Worm (Caenorhabditis elegans): ENCODE data around the gene oac-32.

The oac-32 gene

DNA sequence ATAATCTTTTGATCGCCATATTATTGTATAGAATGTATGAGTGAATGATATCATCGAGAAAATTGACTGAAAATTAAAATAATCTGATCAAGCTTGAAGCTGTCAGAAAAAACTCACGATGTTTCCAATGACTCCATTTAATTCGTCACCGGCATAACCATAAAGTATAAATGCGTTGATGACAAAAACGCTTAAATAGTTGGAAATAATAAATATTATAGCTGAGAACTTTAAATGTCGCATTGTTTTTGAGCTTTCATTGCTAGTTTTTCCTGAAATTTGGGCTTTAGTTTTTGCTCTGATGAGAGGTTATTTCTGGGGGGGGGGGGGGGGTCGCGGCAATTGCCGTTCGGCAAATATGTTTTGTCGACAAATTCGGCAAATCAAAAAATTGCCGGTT, 5.6 kb upstream of the oac-32 start:
- TF ChIP-seq mls-2 (tag; optimal IDR thresholded peaks at IDR 0.05), result no peak
- TF ChIP-seq sptf-1 (tag; optimal IDR thresholded peaks at IDR 0.05), result no peak
- TF ChIP-seq hlh-1 (tag; optimal IDR thresholded peaks at IDR 0.05), result no peak
- TF ChIP-seq pha-4 (tag; optimal IDR thresholded peaks at IDR 0.05), result no peak
- TF ChIP-seq zip-8 (tag; optimal IDR thresholded peaks at IDR 0.05), result no peak
- TF ChIP-seq nhr-76 (tag; optimal IDR thresholded peaks at IDR 0.05), result no peak
- TF ChIP-seq lin-13 (tag; optimal IDR thresholded peaks at IDR 0.05), result no peak
- no peak for TF ChIP-seq ces-1 (GFP tag; optimal IDR thresholded peaks at IDR 0.05)
- TF ChIP-seq nhr-237 (tag; optimal IDR thresholded peaks at IDR 0.05), result no peak
- TF ChIP-seq bed-3 (GFP tag; optimal IDR thresholded peaks at IDR 0.05), result no peak

DNA sequence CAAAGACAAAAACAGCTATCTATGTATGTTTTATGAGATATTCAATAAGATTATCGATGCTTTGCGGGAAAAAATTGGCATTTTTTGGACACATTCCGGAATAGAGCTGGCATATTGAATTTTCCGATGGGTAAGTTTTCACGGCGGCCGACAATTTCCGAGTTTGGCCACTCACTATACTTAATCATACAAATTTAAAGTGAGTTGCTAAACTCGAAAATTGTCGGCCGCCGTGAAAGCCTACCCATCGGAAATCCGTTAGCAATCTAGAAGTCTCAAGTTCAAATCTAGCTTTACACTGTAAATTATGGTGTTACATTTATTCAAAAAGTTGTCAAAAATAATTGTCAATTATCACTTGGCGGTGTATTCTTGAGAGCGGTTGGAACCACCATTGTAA, 5.1 kb upstream of the oac-32 start:
- no peak for TF ChIP-seq nhr-28 (tag; optimal IDR thresholded peaks at IDR 0.05)
- TF ChIP-seq M03D4.4 (tag; optimal IDR thresholded peaks at IDR 0.05), result no peak
- TF ChIP-seq elt-3 (tag; optimal IDR thresholded peaks at IDR 0.05), result no peak

ce11 chrV:1547843-1548242, 2.3 kb upstream of the oac-32 start, which contains the start of gene F52F10.2:
F52F10.2 (plus strand) TSS chrV:1548143.
- TF ChIP-seq nhr-2 (tag; optimal IDR thresholded peaks at IDR 0.05) (no peak), lsy-2 (tag; optimal IDR thresholded peaks at IDR 0.05) (no peak), flh-1 (GFP tag; optimal IDR thresholded peaks at IDR 0.05) (no peak), ceh-83 (GFP tag; optimal IDR thresholded peaks at IDR 0.05) (no peak)

ce11 chrV:1541786-1542185, 3.8 kb downstream of the oac-32 start, which contains the start of gene oac-31:
oac-31 (minus strand) TSS chrV:1541886.
- TF ChIP-seq nhr-28 (tag; optimal IDR thresholded peaks at IDR 0.05), result no peak
- TF ChIP-seq elt-1 (tag; optimal IDR thresholded peaks at IDR 0.05; ENCODE audit: borderline replicate concordance, insufficient read depth), result no peak
- no peak for TF ChIP-seq lin-13 (tag; optimal IDR thresholded peaks at IDR 0.05)
- no peak for TF ChIP-seq ces-1 (GFP tag; optimal IDR thresholded peaks at IDR 0.05)
- no peak for TF ChIP-seq unc-120 (tag; optimal IDR thresholded peaks at IDR 0.05; ENCODE audit: poor library complexity, severe bottlenecking)
- no peak for TF ChIP-seq ceh-83 (GFP tag; optimal IDR thresholded peaks at IDR 0.05)
- TF ChIP-seq ztf-11 (tag; optimal IDR thresholded peaks at IDR 0.05), result no peak
- TF ChIP-seq blmp-1 (tag; optimal IDR thresholded peaks at IDR 0.05), result no peak
- TF ChIP-seq nhr-76 (tag; optimal IDR thresholded peaks at IDR 0.05), result no peak
- TF ChIP-seq ham-2 (GFP tag; optimal IDR thresholded peaks at IDR 0.05), result no peak
- no peak for TF ChIP-seq cnd-1 (tag; optimal IDR thresholded peaks at IDR 0.05)
- no peak for TF ChIP-seq mab-5 (tag; optimal IDR thresholded peaks at IDR 0.05)
- no peak for TF ChIP-seq ceh-39 (tag; optimal IDR thresholded peaks at IDR 0.05)
- no peak for TF ChIP-seq ceh-43 (GFP tag; optimal IDR thresholded peaks at IDR 0.05)
- no peak for TF ChIP-seq sem-2 (GFP tag; optimal IDR thresholded peaks at IDR 0.05)
- TF ChIP-seq snpc-4 (tag; optimal IDR thresholded peaks at IDR 0.05), result no peak
- TF ChIP-seq hlh-1 (tag; optimal IDR thresholded peaks at IDR 0.05), result no peak

DNA sequence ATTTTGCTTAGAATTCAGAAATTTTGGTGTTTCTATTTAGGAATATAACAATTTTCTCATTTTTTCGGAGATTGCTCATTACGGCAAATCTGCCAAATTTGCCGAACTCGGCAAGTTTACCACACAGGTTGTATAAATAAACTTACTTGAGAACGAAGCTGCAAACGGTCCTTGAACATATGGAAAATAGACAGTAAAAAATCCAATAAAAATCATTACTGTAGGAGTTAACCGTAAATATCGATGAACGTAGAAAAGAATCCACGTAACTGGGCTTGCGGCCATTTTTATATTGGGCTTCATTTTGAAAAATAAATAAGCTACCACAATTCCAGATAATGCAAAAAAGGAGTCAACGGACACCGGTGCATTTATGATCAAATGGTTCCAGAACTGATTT, 5.3 kb downstream of the oac-32 start:
- no peak for TF ChIP-seq sptf-1 (tag; optimal IDR thresholded peaks at IDR 0.05)
- no peak for TF ChIP-seq tbx-8 (GFP tag; optimal IDR thresholded peaks at IDR 0.05)
- TF ChIP-seq ztf-11 (tag; optimal IDR thresholded peaks at IDR 0.05), result no peak
- no peak for TF ChIP-seq zip-8 (tag; optimal IDR thresholded peaks at IDR 0.05)
- no peak for TF ChIP-seq mls-2 (tag; optimal IDR thresholded peaks at IDR 0.05)
- no peak for TF ChIP-seq lsy-2 (tag; optimal IDR thresholded peaks at IDR 0.05)
- no peak for TF ChIP-seq nhr-28 (tag; optimal IDR thresholded peaks at IDR 0.05)
- no peak for TF ChIP-seq nhr-2 (tag; optimal IDR thresholded peaks at IDR 0.05)
- no peak for TF ChIP-seq unc-39 (tag; optimal IDR thresholded peaks at IDR 0.05)
- TF ChIP-seq unc-62 (GFP tag; optimal IDR thresholded peaks at IDR 0.05), result no peak
- no peak for TF ChIP-seq lin-32 (GFP tag; optimal IDR thresholded peaks at IDR 0.05)
- no peak for TF ChIP-seq mep-1 (tag; optimal IDR thresholded peaks at IDR 0.05)
- TF ChIP-seq elt-1 (tag; optimal IDR thresholded peaks at IDR 0.05; ENCODE audit: borderline replicate concordance, insufficient read depth), result no peak
